Worm (Caenorhabditis elegans) whole organism, early embryonic: ENCODE measurements around the gene cpt-2.
A peak's percentile ranks its signal among the peaks of the same experiment; 100 is the strongest.
"Not testable (repeated sequence)": the region's sequence is repeated elsewhere in the genome, so short reads cannot be mapped to it uniquely, and the experiment has no call there.

Source experiments
- B0310.2 ChIP-seq: sonication (generic microtip); optimal IDR thresholded peaks from 2 replicates; lab custom pipeline; 2016; ENCODE audit warnings: mild to moderate bottlenecking, missing genetic modification characterization, missing compliant biosample characterization
- F13C5.2 ChIP-seq: sonication (generic microtip); optimal IDR thresholded peaks from 2 replicates; lab custom pipeline; 2017; ENCODE audit warnings: mild to moderate bottlenecking, missing genetic modification characterization, inconsistent platforms, missing compliant biosample characterization
- aly-1 ChIP-seq: sonication (generic microtip); optimal IDR thresholded peaks from 2 replicates; lab custom pipeline; 2016; ENCODE audit warnings: missing genetic modification characterization, missing compliant biosample characterization
- ama-1 ChIP-seq: fragments of 150-350 bp; optimal IDR thresholded peaks from 2 replicates; lab custom pipeline; 2014
- ceh-13 ChIP-seq: fragments of 200-800 bp; sonication (Bioruptor generic); optimal IDR thresholded peaks from 2 replicates; lab custom pipeline; 2018; ENCODE audit warnings: mild to moderate bottlenecking, missing genetic modification characterization, missing compliant biosample characterization
- ceh-36 ChIP-seq: sonication (generic microtip); optimal IDR thresholded peaks from 2 replicates; lab custom pipeline; 2016; ENCODE audit warnings: missing genetic modification characterization, inconsistent platforms, missing compliant biosample characterization
- ets-7 ChIP-seq: sonication (generic microtip); optimal IDR thresholded peaks from 2 replicates; lab custom pipeline; 2016; ENCODE audit warnings: missing genotype, missing genetic modification characterization, missing compliant biosample characterization
- flt-1 ChIP-seq: fragments of 200-800 bp; sonication (Bioruptor generic); IDR thresholded peaks from 2 replicates; pipeline ENCODE4 v1.3.6; 2022; ENCODE audit warnings: missing genetic modification characterization, missing compliant biosample characterization
- hmbx-1 ChIP-seq: sonication (generic microtip); optimal IDR thresholded peaks from 2 replicates; lab custom pipeline; 2016; ENCODE audit warnings: mild to moderate bottlenecking, missing genetic modification characterization, missing compliant biosample characterization
- hmg-4 ChIP-seq: fragments of 200-800 bp; sonication (Bioruptor generic); optimal IDR thresholded peaks from 2 replicates; lab custom pipeline; 2018; ENCODE audit warnings: mild to moderate bottlenecking, missing genetic modification characterization, missing compliant biosample characterization
- hnd-1 ChIP-seq: sonication (generic microtip); optimal IDR thresholded peaks from 2 replicates; lab custom pipeline; 2016; ENCODE audit warnings: missing genetic modification characterization, missing compliant biosample characterization
- pes-1 ChIP-seq: fragments of 200-800 bp; sonication (Bioruptor generic); IDR thresholded peaks from 2 replicates; pipeline ENCODE4 v1.3.6; 2022; ENCODE audit warnings: missing genetic modification reagents, missing genetic modification characterization, missing compliant biosample characterization
- scrt-1 ChIP-seq: fragments of 200-800 bp; sonication (Bioruptor generic); IDR thresholded peaks from 2 replicates; pipeline ENCODE4 v1.3.6; 2022; ENCODE audit warnings: missing genetic modification characterization, missing compliant biosample characterization
- sea-1 ChIP-seq: fragments of 200-800 bp; sonication (Bioruptor generic); conservative IDR thresholded peaks from 2 replicates; pipeline ENCODE4 v1.3.6; 2022; ENCODE audit warnings: missing genetic modification characterization, missing compliant biosample characterization
- tbx-11 ChIP-seq: fragments of 200-800 bp; sonication (Bioruptor generic); IDR thresholded peaks from 2 replicates; pipeline ENCODE4 v1.3.6; 2022; ENCODE audit warnings: missing genetic modification characterization, missing compliant biosample characterization
- tbx-37 ChIP-seq: fragments of 200-800 bp; sonication (Bioruptor generic); conservative IDR thresholded peaks from 2 replicates; pipeline ENCODE4 v1.3.6; 2022; ENCODE audit warnings: missing genetic modification reagents, missing genetic modification characterization, missing compliant biosample characterization
- tra-4 ChIP-seq: sonication (generic microtip); optimal IDR thresholded peaks from 2 replicates; lab custom pipeline; 2017; ENCODE audit warnings: missing genetic modification characterization, missing compliant biosample characterization

cpt-2 gene

DNA sequence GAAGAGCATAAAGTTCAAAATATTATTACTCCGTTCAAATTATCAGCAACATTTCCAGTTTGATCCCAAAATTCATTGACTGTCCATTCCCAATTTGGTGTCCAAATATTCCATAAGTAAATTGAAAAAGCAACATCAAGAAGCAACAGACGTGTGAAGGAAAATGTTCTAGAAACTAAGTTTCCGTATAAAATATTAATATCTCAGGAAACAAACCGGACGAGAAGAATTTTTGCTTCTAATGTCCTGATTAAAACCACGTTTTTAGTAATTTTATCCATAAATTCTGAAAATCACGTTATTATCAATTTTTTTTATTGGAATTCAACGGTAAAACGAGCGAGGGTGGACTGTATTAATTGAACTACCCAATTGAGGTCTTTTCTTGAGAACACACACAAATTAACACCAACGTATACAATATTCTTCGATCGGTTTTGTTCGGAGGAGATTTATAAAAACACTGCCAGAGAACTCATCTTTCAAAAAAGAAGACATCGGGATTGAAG lies 32.4 kb upstream of the cpt-2 start, which contains the start of gene pigq-1:
pigq-1 (minus strand) TSS at position 286 of the 509 bp plus-strand sequence.
- TF ChIP-seq hmg-4 (GFP tag; lab: Kevin White, UChicago) (no peak), tbx-37 (GFP tag; lab: Robert Waterston, UW) (no peak), ceh-36 (tag; lab: Kevin White, UChicago) (no peak), flt-1 (GFP tag; lab: Robert Waterston, UW) (no peak), aly-1 (tag; lab: Kevin White, UChicago) (no peak), ama-1 (lab: Kevin White, UChicago) (no peak), hmbx-1 (tag; lab: Kevin White, UChicago) (no peak), sea-1 (no peak), B0310.2 (no peak), scrt-1 (GFP tag; lab: Robert Waterston, UW) (no peak), ets-7 (no peak), hnd-1 (no peak), tra-4 (no peak), ceh-13 (GFP tag; lab: Kevin White, UChicago) (no peak), pes-1 (no peak), F13C5.2 (no peak), tbx-11 (no peak)

DNA sequence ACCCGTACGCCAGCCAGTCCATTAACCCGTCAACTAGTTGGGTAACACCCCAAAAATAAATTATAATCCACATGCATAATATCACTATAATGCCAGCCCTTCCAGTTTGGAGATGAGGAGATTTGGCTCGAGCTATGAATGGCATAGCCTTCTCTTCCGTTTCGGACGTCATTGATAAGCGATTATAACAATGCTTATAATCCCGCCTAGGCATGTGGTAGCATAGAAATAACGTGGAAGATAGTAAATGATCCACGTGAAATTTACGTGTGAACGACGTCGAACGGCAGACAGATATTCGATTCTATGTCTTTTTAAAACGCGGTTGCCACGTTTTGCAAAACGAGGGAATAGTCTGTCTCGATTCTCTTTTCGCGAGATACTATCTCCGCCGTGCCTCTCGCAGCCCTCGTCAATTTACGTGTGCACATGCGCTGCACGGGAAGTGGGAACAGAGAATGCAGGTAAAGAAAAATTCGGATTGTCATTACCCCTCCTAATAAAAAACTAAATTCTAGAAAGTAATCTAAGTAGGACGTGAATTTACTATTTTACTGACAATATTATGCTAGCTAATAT lies 30.6 kb upstream of the cpt-2 start:
- no peak for TF ChIP-seq aly-1 (tag; lab: Kevin White, UChicago)
- no peak for TF ChIP-seq flt-1 (GFP tag; lab: Robert Waterston, UW)
- no peak for TF ChIP-seq ets-7
- no peak for TF ChIP-seq ceh-13 (GFP tag; lab: Kevin White, UChicago)
- TF ChIP-seq tbx-37 (GFP tag; lab: Robert Waterston, UW) = no peak
- TF ChIP-seq B0310.2 = no peak
- peak; percentile 31 for TF ChIP-seq hmg-4 (GFP tag; lab: Kevin White, UChicago)
- TF ChIP-seq ceh-36 (tag; lab: Kevin White, UChicago) = no peak
- TF ChIP-seq F13C5.2 = no peak

DNA sequence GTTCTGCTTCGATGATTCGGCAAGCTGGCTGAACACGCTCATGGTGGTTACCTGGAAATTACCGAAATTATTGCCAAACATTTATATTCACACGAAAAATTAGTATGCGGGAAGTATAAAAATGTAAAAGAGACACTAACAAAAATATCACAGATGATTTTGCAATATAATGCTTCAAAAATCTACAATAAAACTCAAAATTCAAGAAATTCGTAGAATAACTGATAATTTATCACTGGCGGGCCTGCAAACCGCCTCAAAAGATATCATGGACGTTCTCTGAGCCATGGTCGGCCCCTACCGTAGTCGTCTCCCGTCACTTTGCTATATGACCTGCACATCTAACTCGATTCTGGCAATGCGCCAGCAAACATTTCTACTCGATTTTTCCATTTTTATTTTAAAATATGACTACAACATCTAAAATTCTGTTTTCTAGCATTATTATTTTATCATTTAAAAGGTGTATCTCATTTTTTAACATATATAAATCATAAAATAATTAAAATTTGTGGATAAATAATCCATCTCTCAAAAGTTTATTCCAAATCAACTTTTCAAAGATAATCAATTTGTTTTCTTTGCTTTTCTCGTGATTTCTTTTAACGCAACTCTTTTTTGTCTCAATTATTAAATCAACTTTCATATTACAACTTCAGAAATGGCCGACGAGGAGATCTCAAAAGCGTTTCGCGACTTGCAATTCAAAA lies 29.8 kb upstream of the cpt-2 start, which contains the start of the genes F01G4.6 and pfd-1:
F01G4.6 (minus strand) TSS at position 51 of the 710 bp plus-strand sequence.
pfd-1 (plus strand) TSS at position 660 of the 710 bp plus-strand sequence.
- TF ChIP-seq tbx-37 (GFP tag; lab: Robert Waterston, UW) (no peak), tra-4 (no peak), ceh-36 (tag; lab: Kevin White, UChicago) (no peak), tbx-11 (no peak), sea-1 (no peak), ets-7 (no peak), hmg-4 (GFP tag; lab: Kevin White, UChicago) (no peak), ceh-13 (GFP tag; lab: Kevin White, UChicago) (no peak), scrt-1 (GFP tag; lab: Robert Waterston, UW) (no peak), F13C5.2 (peak; percentile 62), flt-1 (GFP tag; lab: Robert Waterston, UW) (0 out of 2 replicates have a peak, but pooled peaks have one; percentile 15), pes-1 (peak; percentile 50; the same call in 1 of the 2 replicates), hmbx-1 (tag; lab: Kevin White, UChicago) (no peak), B0310.2 (no peak), aly-1 (tag; lab: Kevin White, UChicago) (no peak), ama-1 (lab: Kevin White, UChicago) (no peak), hnd-1 (no peak)

DNA sequence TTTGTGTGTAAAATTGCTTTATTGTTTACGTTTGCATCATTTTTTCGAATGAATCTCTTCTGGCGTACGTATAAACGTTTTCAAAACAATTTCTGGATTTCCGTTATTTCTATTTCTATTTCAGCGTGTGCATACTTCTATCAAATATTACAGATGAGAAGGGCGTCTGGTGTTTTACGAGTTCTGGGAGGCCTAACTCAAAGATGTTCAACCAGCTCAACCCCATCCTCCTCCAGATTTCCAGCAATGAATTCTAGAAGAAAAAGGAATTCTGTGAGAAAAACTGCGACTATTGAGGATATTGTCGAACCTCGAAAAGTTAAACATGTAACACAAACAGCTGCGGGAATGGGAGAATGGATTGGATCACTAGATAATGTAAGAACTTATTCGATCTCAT lies 28.6 kb upstream of the cpt-2 start, which contains the start of gene C08F8.2:
C08F8.2 (plus strand) TSS at position 154 of the 400 bp plus-strand sequence.
- TF ChIP-seq scrt-1 (GFP tag; lab: Robert Waterston, UW) (no peak), tra-4 (no peak), ets-7 (no peak), B0310.2 (no peak), ama-1 (lab: Kevin White, UChicago) (no peak), tbx-11 (no peak), hnd-1 (no peak), sea-1 (no peak), pes-1 (no peak), tbx-37 (GFP tag; lab: Robert Waterston, UW) (no peak), flt-1 (GFP tag; lab: Robert Waterston, UW) (no peak), ceh-13 (GFP tag; lab: Kevin White, UChicago) (no peak), F13C5.2 (no peak), ceh-36 (tag; lab: Kevin White, UChicago) (no peak), hmbx-1 (tag; lab: Kevin White, UChicago) (no peak), aly-1 (tag; lab: Kevin White, UChicago) (no peak)

DNA sequence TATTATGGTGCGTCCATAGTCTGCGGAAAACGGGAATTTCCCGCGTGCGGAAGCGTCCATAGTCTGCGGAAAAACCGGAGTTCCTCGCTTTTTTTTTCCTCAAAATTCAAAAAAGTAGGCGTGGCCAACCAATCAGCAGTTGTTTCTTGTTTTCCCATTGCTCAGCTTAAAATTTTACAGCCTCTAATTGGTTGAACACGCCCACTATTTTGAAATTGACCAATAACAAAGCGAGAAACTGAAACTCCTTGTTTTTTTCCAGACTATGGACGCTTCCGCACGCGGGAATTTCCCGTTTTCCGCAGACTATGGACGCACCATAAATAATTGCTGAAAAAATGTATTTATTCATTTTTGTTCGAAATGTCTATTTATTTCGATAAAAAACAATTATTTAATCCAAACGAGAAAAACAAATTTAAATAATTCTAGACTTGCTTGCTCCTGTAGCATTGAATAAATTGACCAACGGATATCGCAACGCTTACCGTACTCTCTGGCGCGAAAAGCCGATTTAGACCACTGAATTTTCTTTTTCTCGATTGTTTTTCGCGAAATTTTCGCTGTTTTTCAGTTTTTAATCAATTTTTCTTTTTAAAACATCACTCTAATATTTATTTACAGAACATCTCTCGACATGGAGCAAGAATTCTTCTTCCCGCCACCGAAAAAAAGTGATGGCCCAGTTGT lies 24.9 kb upstream of the cpt-2 start, which contains the start of gene C08F8.3:
C08F8.3 (plus strand) TSS at position 620 of the 690 bp plus-strand sequence.
- TF ChIP-seq ceh-36 (tag; lab: Kevin White, UChicago); pes-1; aly-1 (tag; lab: Kevin White, UChicago): not testable (repeated sequence)

DNA sequence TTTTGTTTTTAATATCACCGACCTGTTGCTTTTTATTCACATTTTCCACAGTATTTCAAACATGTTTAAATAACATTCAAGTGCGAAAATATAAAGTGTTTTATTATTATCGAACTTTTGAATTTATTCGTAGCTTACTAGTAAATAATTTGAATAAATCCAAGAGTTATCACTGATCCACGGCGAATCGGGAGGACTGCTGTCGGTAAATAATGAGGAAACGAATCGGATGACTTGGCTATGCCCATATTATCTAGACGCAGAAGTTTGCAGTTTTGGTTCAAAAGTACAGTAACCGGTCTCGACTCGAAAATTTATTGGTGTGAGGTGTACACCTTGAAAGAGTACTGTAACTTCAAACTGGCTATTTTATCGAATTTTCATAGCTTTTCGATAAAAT lies 22.9 kb upstream of the cpt-2 start:
- TF ChIP-seq aly-1 (tag; lab: Kevin White, UChicago) = no peak

DNA sequence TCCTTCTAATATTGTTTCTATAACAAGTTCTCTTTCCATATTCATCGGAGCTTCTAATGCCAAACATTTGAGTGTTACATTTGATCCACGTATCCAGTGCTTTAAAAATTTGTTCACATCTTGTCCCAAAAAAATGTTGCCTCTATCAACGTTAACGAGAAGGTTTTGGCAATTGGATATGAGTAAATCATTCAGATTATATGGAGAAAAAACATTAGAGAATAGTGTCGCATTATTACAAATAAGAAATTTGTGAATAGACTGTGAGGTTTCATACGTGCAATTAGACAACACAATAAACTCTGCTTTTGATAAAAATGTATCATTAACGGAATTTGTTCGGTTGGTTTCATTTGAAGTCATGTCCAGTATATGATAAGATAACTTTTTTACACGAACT lies 19.6 kb upstream of the cpt-2 start, which contains the start of gene mboa-4:
mboa-4 (minus strand) TSS at position 101 of the 400 bp plus-strand sequence.
- TF ChIP-seq flt-1 (GFP tag; lab: Robert Waterston, UW) (no peak), pes-1 (no peak), hnd-1 (no peak), B0310.2 (no peak), ceh-36 (tag; lab: Kevin White, UChicago) (no peak), tbx-37 (GFP tag; lab: Robert Waterston, UW) (no peak), hmbx-1 (tag; lab: Kevin White, UChicago) (no peak), F13C5.2 (no peak), sea-1 (no peak), scrt-1 (GFP tag; lab: Robert Waterston, UW) (no peak), hmg-4 (GFP tag; lab: Kevin White, UChicago) (no peak), tra-4 (no peak), aly-1 (tag; lab: Kevin White, UChicago) (no peak)
